Worm (Caenorhabditis elegans) whole organism, L1 larva: ENCODE results near the gene F53F4.16.

Experiments used
- aha-1 ChIP-seq: fragments of 150-350 bp; optimal IDR thresholded peaks from 2 replicates; lab custom pipeline; 2014; ENCODE audit warnings: missing biosample characterization, missing genetic modification characterization
- ama-1 ChIP-seq: fragments of 150-350 bp; optimal IDR thresholded peaks from 2 replicates; lab custom pipeline; 2014
- ceh-90 ChIP-seq: sonication (generic microtip); optimal IDR thresholded peaks from 2 replicates; lab custom pipeline; 2016; ENCODE audit warnings: missing genetic modification characterization, missing compliant biosample characterization
- egl-27 ChIP-seq, 2 experiments: fragments of 150-350 bp in 1 of 2; sonication (generic microtip); optimal IDR thresholded peaks; 3 replicates each; lab custom pipeline; 2017 to 2018; ENCODE audit warnings: missing biosample characterization in 2 of 2, missing genetic modification characterization in 2 of 2, missing genetic modification reagents in 2 of 2
- elt-2 ChIP-seq: sonication (generic microtip); optimal IDR thresholded peaks from 2 replicates; lab custom pipeline; 2016; ENCODE audit warnings: missing genetic modification characterization, mild to moderate bottlenecking, inconsistent platforms, missing compliant biosample characterization, missing genetic modification reagents
- lin-39 ChIP-seq: fragments of 150-350 bp; optimal IDR thresholded peaks from 2 replicates; lab custom pipeline; 2014; ENCODE audit warnings: missing biosample characterization, missing genetic modification reagents, missing genetic modification characterization
- nhr-12 ChIP-seq: sonication (generic microtip); optimal IDR thresholded peaks from 2 replicates; lab custom pipeline; 2017; ENCODE audit warnings: missing biosample characterization, missing genetic modification characterization
- nhr-237 ChIP-seq: fragments of 150-350 bp; optimal IDR thresholded peaks from 2 replicates; lab custom pipeline; 2014; ENCODE audit warnings: missing biosample characterization, missing genetic modification characterization
- nhr-90 ChIP-seq: sonication (generic microtip); optimal IDR thresholded peaks from 2 replicates; lab custom pipeline; 2016; ENCODE audit warnings: mild to moderate bottlenecking, missing genetic modification characterization, missing compliant biosample characterization; ENCODE audit not compliant: poor library complexity
- rnt-1 ChIP-seq: sonication (generic microtip); optimal IDR thresholded peaks from 2 replicates; lab custom pipeline; 2016; ENCODE audit warnings: mild to moderate bottlenecking, missing genetic modification characterization, moderate library complexity, missing compliant biosample characterization
- swsn-7 ChIP-seq: sonication (generic microtip); optimal IDR thresholded peaks from 2 replicates; lab custom pipeline; 2016; ENCODE audit warnings: missing genetic modification characterization, missing compliant biosample characterization
- ztf-11 ChIP-seq, 2 experiments: sonication (generic microtip); optimal IDR thresholded peaks; 2 replicates each; lab custom pipeline; 2016 to 2017; ENCODE audit warnings: missing genetic modification characterization in 2 of 2, missing biosample characterization in 1 of 2, missing compliant biosample characterization in 1 of 2
- ztf-4 ChIP-seq: fragments of 150-350 bp; optimal IDR thresholded peaks from 2 replicates; lab custom pipeline; 2014; ENCODE audit warnings: missing biosample characterization, missing genetic modification characterization

ce11 chrV:13591504-13592174 lies 30.0 kb downstream of the F53F4.16 start, which contains the start of gene tbcb-1:
- TF ChIP-seq rnt-1 (tag; lab: Kevin White, UChicago) (peak; percentile 58), aha-1 (tag; lab: Kevin White, UChicago) (no peak), ztf-11 (tag; optimal IDR thresholded peaks at IDR 0.05; lab: Kevin White, UChicago) (no peak), egl-27 (tag; optimal IDR thresholded peaks at IDR 0.05; lab: Kevin White, UChicago) (no peak), lin-39 (tag; lab: Kevin White, UChicago) (no peak), nhr-12 (no peak), nhr-237 (tag; lab: Kevin White, UChicago) (no peak), nhr-90 (peak; percentile 37), elt-2 (tag; lab: Kevin White, UChicago) (no peak), ama-1 (lab: Kevin White, UChicago) (no peak), ztf-4 (tag; lab: Kevin White, UChicago) (no peak), swsn-7 (tag; lab: Kevin White, UChicago) (peak; percentile 57), ceh-90 (tag; lab: Kevin White, UChicago) (no peak)
